Fruit fly (Drosophila melanogaster) whole organism, embryonic: ENCODE measurements around the gene Dredd.

Experiments
- ATbp ChIP-seq: fragments of 200-800 bp; sonication (Bioruptor generic); optimal IDR thresholded peaks from 2 replicates; lab custom pipeline; 2017; ENCODE audit warnings: missing biosample characterization, mild to moderate bottlenecking, missing genetic modification characterization, missing genetic modification reagents
- Atf6 ChIP-seq: fragments of 200-800 bp; sonication (Bioruptor generic); IDR thresholded peaks from 2 replicates; pipeline ENCODE4 v1.3.6; 2022; ENCODE audit warnings: missing biosample characterization, missing genetic modification characterization
- CG10147 ChIP-seq: fragments of 200-800 bp; sonication (Bioruptor generic); optimal IDR thresholded peaks from 2 replicates; lab custom pipeline; 2019; ENCODE audit warnings: missing biosample characterization, mild to moderate bottlenecking, missing genetic modification characterization, moderate library complexity
- CG10321 ChIP-seq: fragments of 200-800 bp; sonication (Bioruptor generic); IDR thresholded peaks from 2 replicates; pipeline ENCODE4 v1.3.6; 2022; ENCODE audit warnings: missing biosample characterization, missing genetic modification characterization
- CG10366 ChIP-seq: fragments of 200-800 bp; sonication (Bioruptor generic); IDR thresholded peaks from 2 replicates; pipeline ENCODE4 v1.3.6; 2022; ENCODE audit warnings: missing biosample characterization, missing genetic modification characterization
- CG11085 ChIP-seq: fragments of 200-800 bp; sonication (Bioruptor generic); IDR thresholded peaks from 2 replicates; pipeline ENCODE4 v1.3.6; 2022; ENCODE audit warnings: missing biosample characterization, missing genetic modification characterization
- CG13624 ChIP-seq: fragments of 200-800 bp; sonication (Bioruptor generic); optimal IDR thresholded peaks from 2 replicates; lab custom pipeline; 2016; ENCODE audit warnings: missing biosample characterization, missing genetic modification characterization
- CG14860 ChIP-seq: fragments of 200-800 bp; sonication (Bioruptor generic); IDR thresholded peaks from 3 replicates; pipeline ENCODE4 v1.3.6; 2022; ENCODE audit warnings: missing biosample characterization, missing genetic modification characterization; ENCODE audit not compliant: partially characterized antibody
- CG16813 ChIP-seq: fragments of 200-800 bp; sonication (Bioruptor generic); IDR thresholded peaks from 3 replicates; pipeline ENCODE4 v1.3.6; 2022; ENCODE audit warnings: missing biosample characterization, missing genetic modification characterization; ENCODE audit not compliant: partially characterized antibody
- CG16815 ChIP-seq: fragments of 200-800 bp; sonication (Bioruptor generic); optimal IDR thresholded peaks from 3 replicates; lab custom pipeline; 2017; ENCODE audit warnings: missing biosample characterization, mild to moderate bottlenecking, missing genetic modification characterization
- CG18599 ChIP-seq: fragments of 200-800 bp; sonication (Bioruptor generic); optimal IDR thresholded peaks from 3 replicates; lab custom pipeline; 2017; ENCODE audit warnings: missing biosample characterization, missing genetic modification characterization, mild to moderate bottlenecking, moderate library complexity, missing genetic modification reagents
- CG2199 ChIP-seq: fragments of 200-800 bp; sonication (Bioruptor generic); IDR thresholded peaks from 3 replicates; pipeline ENCODE4 v1.3.6; 2022; ENCODE audit warnings: missing biosample characterization, missing genetic modification characterization
- CG2712 ChIP-seq: fragments of 200-800 bp; optimal IDR thresholded peaks from 3 replicates; lab custom pipeline; 2019; ENCODE audit warnings: missing biosample characterization, mild to moderate bottlenecking, missing genetic modification characterization, moderate library complexity
- CG30403 ChIP-seq: fragments of 200-800 bp; sonication (Bioruptor generic); optimal IDR thresholded peaks from 3 replicates; lab custom pipeline; 2016; ENCODE audit warnings: missing biosample characterization, missing genetic modification characterization
- CG34376 ChIP-seq: fragments of 200-800 bp; sonication (Bioruptor generic); optimal IDR thresholded peaks from 2 replicates; lab custom pipeline; 2018; ENCODE audit warnings: missing biosample characterization, mild to moderate bottlenecking, missing genetic modification characterization
- CG6765 ChIP-seq: fragments of 200-800 bp; sonication (Bioruptor generic); optimal IDR thresholded peaks from 3 replicates; lab custom pipeline; 2017; ENCODE audit warnings: missing biosample characterization, mild to moderate bottlenecking, missing genetic modification characterization
- CG7271 ChIP-seq: fragments of 200-800 bp; sonication (Bioruptor generic); optimal IDR thresholded peaks from 2 replicates; lab custom pipeline; 2018; ENCODE audit warnings: missing biosample characterization, mild to moderate bottlenecking, missing genetic modification characterization, moderate library complexity
- CG7556 ChIP-seq: fragments of 200-800 bp; sonication (Bioruptor generic); optimal IDR thresholded peaks from 2 replicates; lab custom pipeline; 2017; ENCODE audit warnings: missing biosample characterization, mild to moderate bottlenecking, missing genetic modification characterization
- CG7745 ChIP-seq: fragments of 200-800 bp; sonication (Bioruptor generic); optimal IDR thresholded peaks from 2 replicates; lab custom pipeline; 2018; ENCODE audit warnings: missing biosample characterization, mild to moderate bottlenecking, missing genetic modification characterization, moderate library complexity
- CG7786 ChIP-seq: fragments of 200-800 bp; sonication (Bioruptor generic); optimal IDR thresholded peaks from 2 replicates; lab custom pipeline; 2016; ENCODE audit warnings: missing biosample characterization, missing genetic modification characterization
- Dad ChIP-seq: fragments of 200-800 bp; sonication (Bioruptor generic); optimal IDR thresholded peaks from 3 replicates; lab custom pipeline; 2016; ENCODE audit warnings: missing biosample characterization, missing genetic modification characterization
- Drgx ChIP-seq: fragments of 200-800 bp; sonication (Bioruptor generic); IDR thresholded peaks from 2 replicates; pipeline ENCODE4 v1.3.6; 2022; ENCODE audit warnings: missing biosample characterization, missing genetic modification characterization
- Elba2 ChIP-seq: fragments of 200-800 bp; sonication (Bioruptor generic); optimal IDR thresholded peaks from 3 replicates; lab custom pipeline; 2016; ENCODE audit warnings: missing biosample characterization, missing genetic modification characterization
- Gsc ChIP-seq: fragments of 200-800 bp; sonication (Bioruptor generic); IDR thresholded peaks from 2 replicates; pipeline ENCODE4 v1.3.6; 2022; ENCODE audit warnings: missing biosample characterization, missing genetic modification characterization
- HLH54F ChIP-seq: fragments of 200-800 bp; sonication (Bioruptor generic); optimal IDR thresholded peaks from 3 replicates; lab custom pipeline; 2016; ENCODE audit warnings: missing biosample characterization, missing genetic modification characterization
- Jarid2 ChIP-seq: fragments of 200-800 bp; sonication (Bioruptor generic); optimal IDR thresholded peaks from 3 replicates; lab custom pipeline; 2017; ENCODE audit warnings: mild to moderate bottlenecking, missing biosample characterization, missing genetic modification reagents, missing genetic modification characterization
- Lhr ChIP-seq: fragments of 200-800 bp; sonication (Bioruptor generic); optimal IDR thresholded peaks from 3 replicates; lab custom pipeline; 2017; ENCODE audit warnings: mild to moderate bottlenecking, missing biosample characterization, missing genetic modification reagents, missing genetic modification characterization
- Mad ChIP-seq: fragments of 200-800 bp; sonication (Bioruptor generic); optimal IDR thresholded peaks from 2 replicates; lab custom pipeline; 2016; ENCODE audit warnings: missing biosample characterization, missing genetic modification characterization
- NC2α ChIP-seq: fragments of 200-800 bp; sonication (Bioruptor generic); optimal IDR thresholded peaks from 2 replicates; lab custom pipeline; 2016; ENCODE audit warnings: missing biosample characterization, missing genetic modification characterization
- Scr ChIP-seq: fragments of 200-800 bp; sonication (Bioruptor generic); IDR thresholded peaks from 2 replicates; pipeline ENCODE4 v1.3.6; 2022; ENCODE audit warnings: missing biosample characterization, missing genetic modification characterization; ENCODE audit not compliant: partially characterized antibody
- Side ChIP-seq: fragments of 200-800 bp; sonication (Bioruptor generic); optimal IDR thresholded peaks from 2 replicates; lab custom pipeline; 2016; ENCODE audit warnings: missing biosample characterization, missing genetic modification characterization
- Six4 ChIP-seq: fragments of 200-800 bp; sonication (Bioruptor generic); optimal IDR thresholded peaks from 2 replicates; lab custom pipeline; 2016; ENCODE audit warnings: missing biosample characterization, missing genetic modification characterization
- ab ChIP-seq: fragments of 200-800 bp; sonication (Bioruptor generic); optimal IDR thresholded peaks from 2 replicates; lab custom pipeline; 2016; ENCODE audit warnings: missing biosample characterization, missing genetic modification characterization
- abd-A ChIP-seq: fragments of 200-800 bp; sonication (Bioruptor generic); optimal IDR thresholded peaks from 3 replicates; lab custom pipeline; 2019; ENCODE audit warnings: missing biosample characterization, mild to moderate bottlenecking, missing genetic modification characterization, moderate library complexity
- bsh ChIP-seq, 2 experiments: fragments of 200-800 bp; sonication (Bioruptor generic); optimal IDR thresholded peaks; 2 replicates each; lab custom pipeline; 2017 to 2018; ENCODE audit warnings: mild to moderate bottlenecking in 2 of 2, missing biosample characterization in 2 of 2, missing genetic modification characterization in 2 of 2, moderate library complexity in 1 of 2
- cas ChIP-seq: fragments of 200-800 bp; sonication (Bioruptor generic); IDR thresholded peaks from 2 replicates; pipeline ENCODE4 v1.3.6; 2022; ENCODE audit warnings: missing biosample characterization, missing genetic modification characterization
- cato ChIP-seq: fragments of 200-800 bp; sonication (Bioruptor generic); optimal IDR thresholded peaks from 2 replicates; lab custom pipeline; 2016; ENCODE audit warnings: missing biosample characterization, missing genetic modification characterization, borderline replicate concordance
- chinmo ChIP-seq: fragments of 200-800 bp; sonication (Bioruptor generic); IDR thresholded peaks from 4 replicates; pipeline ENCODE4 v1.3.6; 2022; ENCODE audit warnings: missing biosample characterization, missing genetic modification characterization; ENCODE audit not compliant: partially characterized antibody
- ems ChIP-seq: fragments of 200-800 bp; sonication (Bioruptor generic); optimal IDR thresholded peaks from 3 replicates; lab custom pipeline; 2016; ENCODE audit warnings: missing biosample characterization, missing genetic modification characterization
- ftz-f1 ChIP-seq: fragments of 200-800 bp; sonication (Bioruptor generic); optimal IDR thresholded peaks from 2 replicates; lab custom pipeline; 2016; ENCODE audit warnings: missing biosample characterization, missing genetic modification characterization
- gsb ChIP-seq: fragments of 200-800 bp; sonication (Bioruptor generic); IDR thresholded peaks from 2 replicates; pipeline ENCODE4 v1.3.6; 2022; ENCODE audit warnings: missing biosample characterization, missing genetic modification characterization
- hbn ChIP-seq: fragments of 200-800 bp; sonication (Bioruptor generic); IDR thresholded peaks from 2 replicates; pipeline ENCODE4 v1.3.6; 2022; ENCODE audit warnings: missing biosample characterization, missing genetic modification characterization; ENCODE audit not compliant: partially characterized antibody
- ken ChIP-seq: fragments of 200-800 bp; sonication (Bioruptor generic); IDR thresholded peaks from 3 replicates; pipeline ENCODE4 v1.3.6; 2022; ENCODE audit warnings: missing biosample characterization, missing genetic modification characterization
- lola ChIP-seq, 3 experiments: fragments of >200 bp in 2 of 3; fragments of 200-800 bp in 1 of 3; sonication (Bioruptor generic) in 1 of 3; optimal IDR thresholded peaks; 2 replicates each; lab custom pipeline; 2017 to 2019; ENCODE audit warnings: missing biosample characterization in 3 of 3, missing genetic modification characterization in 3 of 3, mild to moderate bottlenecking in 1 of 3, moderate library complexity in 1 of 3
- mam ChIP-seq: fragments of 200-800 bp; sonication (Bioruptor generic); optimal IDR thresholded peaks from 3 replicates; lab custom pipeline; 2016; ENCODE audit warnings: missing biosample characterization, missing genetic modification characterization
- psq ChIP-seq: fragments of 200-800 bp; sonication (Bioruptor generic); optimal IDR thresholded peaks from 2 replicates; lab custom pipeline; 2017; ENCODE audit warnings: missing biosample characterization, missing genetic modification characterization
- ranshi ChIP-seq: fragments of 200-800 bp; sonication (Bioruptor generic); IDR thresholded peaks from 2 replicates; pipeline ENCODE4 v1.3.6; 2022; ENCODE audit warnings: missing biosample characterization, missing genetic modification characterization
- seq ChIP-seq: fragments of 200-800 bp; sonication (Bioruptor generic); IDR thresholded peaks from 2 replicates; pipeline ENCODE4 v1.3.6; 2022; ENCODE audit warnings: missing biosample characterization, missing genetic modification characterization
- slbo ChIP-seq: fragments of 200-800 bp; sonication (Bioruptor generic); IDR thresholded peaks from 2 replicates; pipeline ENCODE4 v1.3.6; 2022; ENCODE audit warnings: missing biosample characterization, missing genetic modification characterization
- twi ChIP-seq: fragments of 200-800 bp; optimal IDR thresholded peaks from 2 replicates; lab custom pipeline; 2019; ENCODE audit warnings: missing biosample characterization, mild to moderate bottlenecking, missing genetic modification characterization, moderate library complexity

Gene Dredd

DNA sequence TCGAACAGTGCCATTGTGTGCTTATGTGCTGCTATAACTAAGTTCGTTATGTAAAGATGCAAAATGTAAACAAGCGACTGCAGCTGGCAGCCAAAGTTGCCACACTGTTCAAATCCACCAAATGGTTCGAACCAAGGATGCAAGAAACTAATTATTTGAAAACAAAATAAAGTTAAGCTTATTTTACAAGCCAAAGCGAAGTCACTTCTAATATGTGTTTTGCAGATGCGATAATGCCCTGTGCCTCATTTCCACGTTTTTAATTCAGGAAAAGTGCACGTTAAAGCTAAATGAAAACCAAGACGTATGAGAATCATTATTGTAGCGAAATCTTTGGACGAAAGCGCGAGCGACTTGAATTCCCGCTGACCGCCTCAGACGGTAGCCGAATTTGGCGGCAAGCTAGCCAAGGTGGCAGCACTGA is 14.2 kb downstream of the Dredd start, which contains the start of the genes CG13365 and Vsp37A (continued):
- TF ChIP-seq Elba2 (GFP tag; lab: Kevin White, UChicago) (no peak), CG7786 (peak; percentile 52), ranshi (GFP tag; lab: Robert Waterston, UW) (no peak), Jarid2 (no peak), CG6765 (GFP tag; lab: Kevin White, UChicago) (no peak), CG10321 (GFP tag; lab: Robert Waterston, UW) (no peak), seq (GFP tag; lab: Robert Waterston, UW) (no peak), CG34376 (peak; percentile 58), mam (GFP tag; lab: Kevin White, UChicago) (peak; percentile 44), gsb (no peak), hbn (GFP tag; lab: Robert Waterston, UW) (no peak), psq (no peak), CG18599 (GFP tag; lab: Kevin White, UChicago) (peak; percentile 56), ken (no peak), bsh (GFP tag; optimal IDR thresholded peaks at IDR 0.05; lab: Kevin White, UChicago) (no peak), CG7745 (no peak), CG14860 (no peak), Dad (GFP tag; lab: Kevin White, UChicago) (peak; percentile 10), CG7271 (tag; lab: Kevin White, UChicago) (no peak), ems (GFP tag; lab: Kevin White, UChicago) (peak; percentile 17), Drgx (GFP tag; lab: Robert Waterston, UW) (no peak), slbo (GFP tag; lab: Robert Waterston, UW) (peak; percentile 52), chinmo (GFP tag; lab: Robert Waterston, UW) (0 out of 4 replicates have a peak, but pooled peaks have one; percentile 28), CG16813 (GFP tag; lab: Robert Waterston, UW) (no peak), cato (GFP tag; lab: Kevin White, UChicago) (no peak), Mad (GFP tag; lab: Kevin White, UChicago) (peak; percentile 6), twi (peak; percentile 10), Side (GFP tag; lab: Kevin White, UChicago) (peak; percentile 48), ATbp (peak; percentile 57), CG16815 (no peak), HLH54F (no peak), lola (GFP tag; optimal IDR thresholded peaks at IDR 0.05; lab: Kevin White, UChicago) (peak in 1 of 3 experiments; percentile 39), CG13624 (peak; percentile 59), CG10147 (GFP tag; lab: Kevin White, UChicago) (peak; percentile 29), Six4 (GFP tag; lab: Kevin White, UChicago) (peak; percentile 16), Lhr (peak; percentile 56), CG30403 (GFP tag; lab: Kevin White, UChicago) (peak; percentile 52), ftz-f1 (GFP tag; lab: Kevin White, UChicago) (no peak), cas (GFP tag; lab: Robert Waterston, UW) (no peak), ab (no peak), CG2712 (peak; percentile 38), CG7556 (GFP tag; lab: Kevin White, UChicago) (peak; percentile 25), Atf6 (0 out of 2 replicates have a peak, but pooled peaks have one; percentile 19), Gsc (GFP tag; lab: Robert Waterston, UW) (no peak), CG2199 (GFP tag; lab: Robert Waterston, UW) (no peak), NC2α (GFP tag; lab: Kevin White, UChicago) (no peak), abd-A (tag; lab: Kevin White, UChicago) (no peak), CG11085 (GFP tag; lab: Robert Waterston, UW) (peak; percentile 60; the same call in 1 of the 2 replicates), CG10366 (GFP tag; lab: Robert Waterston, UW) (peak; percentile 20; the same call in 1 of the 2 replicates), Scr (GFP tag; lab: Robert Waterston, UW) (no peak)
